Worm (Caenorhabditis elegans) whole organism, dauer: ENCODE results near the gene B0304.4.

Source experiments
- unc-62 ChIP-seq: sonication (generic microtip); optimal IDR thresholded peaks from 2 replicates; lab custom pipeline; 2017; ENCODE audit warnings: missing biosample characterization, missing genetic modification reagents, missing genetic modification characterization

Gene B0304.4

ce11 chrII:4482021-4482420, 41.0 kb downstream of the B0304.4 start, which contains the start of gene T05C1.2:
TSS of gene T05C1.2 (minus strand) at chrII:4482121.
- TF ChIP-seq unc-62 (GFP tag; lab: Kevin White, UChicago) = no peak

ce11 chrII:4478303-4478702, 44.7 kb downstream of the B0304.4 start, which contains the start of gene T05C1.1:
TSS of gene T05C1.1 (plus strand) at chrII:4478603.
- no peak for TF ChIP-seq unc-62 (GFP tag; lab: Kevin White, UChicago)

- TF ChIP-seq unc-62 (GFP tag; lab: Kevin White, UChicago) = no peak
Measured at ce11 chrII:4474005-4474655, 48.9 kb downstream of the B0304.4 start.
